Worm (Caenorhabditis elegans): Measurements from ENCODE around the gene str-38.

- TF ChIP-seq him-1 (tag; optimal IDR thresholded peaks at IDR 0.05) (no peak), W03F9.2 (tag; optimal IDR thresholded peaks at IDR 0.05) (no peak), dao-5 (tag; optimal IDR thresholded peaks at IDR 0.05) (no peak)
Measured at ce11 chrV:15773141-15773540, 41.0 kb upstream of the str-38 start, which contains the start of gene nhr-60.
